Worm (Caenorhabditis elegans): ENCODE data around the gene Y66D12A.16.

Y66D12A.16 gene

DNA sequence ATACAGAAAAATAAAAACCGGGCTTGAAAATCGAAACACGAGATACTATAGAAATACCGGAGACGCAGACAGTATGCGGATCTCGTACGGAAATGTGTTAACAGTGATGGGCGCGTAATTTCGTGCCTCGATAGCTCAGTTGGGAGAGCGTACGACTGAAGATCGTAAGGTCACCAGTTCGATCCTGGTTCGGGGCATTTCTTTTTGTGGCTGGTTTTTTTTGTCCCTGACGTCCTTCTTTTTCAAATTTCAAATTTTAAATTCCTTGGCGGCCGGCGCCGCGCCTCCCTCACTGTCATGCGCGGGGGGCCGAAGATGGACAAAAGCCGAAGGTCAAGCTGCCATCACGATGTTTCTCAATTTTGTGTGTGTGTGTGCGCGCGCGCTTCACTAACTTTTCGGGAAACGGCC lies 31.4 kb downstream of the Y66D12A.16 start (continued):
- TF ChIP-seq snpc-4 (GFP tag; optimal IDR thresholded peaks at IDR 0.05) (peak; percentile 13), snpc-4 (tag; optimal IDR thresholded peaks at IDR 0.05) (no peak), athp-1 (tag; optimal IDR thresholded peaks at IDR 0.05) (no peak), nfyb-1 (GFP tag; IDR thresholded peaks at IDR 0.05) (peak; percentile 52; the same call in 1 of the 2 replicates), snpc-1.3 (tag; optimal IDR thresholded peaks at IDR 0.05; ENCODE audit: insufficient read depth) (no peak), ceh-100 (GFP tag; IDR thresholded peaks at IDR 0.05) (0 out of 2 replicates have a peak, but pooled peaks have one; percentile 50), madf-6 (GFP tag; IDR thresholded peaks at IDR 0.05) (peak; percentile 54; the same call in 1 of the 2 replicates), attf-5 (GFP tag; optimal IDR thresholded peaks at IDR 0.05) (peak; percentile 6), madf-8 (GFP tag; conservative IDR thresholded peaks at IDR 0.05) (0 out of 2 replicates have a peak, but pooled peaks have one; percentile 23), Y95B8A.8 (GFP tag; IDR thresholded peaks at IDR 0.05) (no peak), F49E8.2 (tag; optimal IDR thresholded peaks at IDR 0.05; ENCODE audit: insufficient read depth) (no peak), attf-3 (GFP tag; conservative IDR thresholded peaks at IDR 0.05) (no peak), pha-4 (tag; optimal IDR thresholded peaks at IDR 0.05) (no peak), nhr-80 (tag; optimal IDR thresholded peaks at IDR 0.05) (peak; percentile 10), ztf-26 (tag; optimal IDR thresholded peaks at IDR 0.05) (no peak), Y53G8AR.9 (GFP tag; conservative IDR thresholded peaks at IDR 0.05) (peak; percentile 67), ztf-28 (GFP tag; IDR thresholded peaks at IDR 0.05) (no peak), egl-18 (GFP tag; IDR thresholded peaks at IDR 0.05) (0 out of 2 replicates have a peak, but pooled peaks have one; percentile 43), Y67H2A.10 (GFP tag; conservative IDR thresholded peaks at IDR 0.05) (no peak), mcd-1 (GFP tag; IDR thresholded peaks at IDR 0.05) (peak; percentile 59), D2030.7 (GFP tag; IDR thresholded peaks at IDR 0.05) (peak; percentile 61), nhr-90 (tag; optimal IDR thresholded peaks at IDR 0.05) (peak; percentile 54), Y56A3A.18 (GFP tag; IDR thresholded peaks at IDR 0.05) (no peak), K11D2.4 (GFP tag; IDR thresholded peaks at IDR 0.05) (no peak), aptf-3 (GFP tag; IDR thresholded peaks at IDR 0.05) (no peak), akir-1 (GFP tag; optimal IDR thresholded peaks at IDR 0.05) (no peak), ceh-91 (GFP tag; IDR thresholded peaks at IDR 0.05) (no peak), attf-6 (GFP tag; IDR thresholded peaks at IDR 0.05) (no peak), lsl-1 (GFP tag; optimal IDR thresholded peaks at IDR 0.05) (peak; percentile 18), C17E4.6 (GFP tag; IDR thresholded peaks at IDR 0.05) (no peak), gei-17 (GFP tag; optimal IDR thresholded peaks at IDR 0.05) (no peak), dpl-1 (GFP tag; optimal IDR thresholded peaks at IDR 0.05) (no peak), cebp-2 (GFP tag; IDR thresholded peaks at IDR 0.05) (0 out of 2 replicates have a peak, but pooled peaks have one; percentile 67), rcor-1 (GFP tag; IDR thresholded peaks at IDR 0.05) (no peak), F52B5.7 (tag; optimal IDR thresholded peaks at IDR 0.05) (peak; percentile 60), ZK185.1 (tag; optimal IDR thresholded peaks at IDR 0.05; ENCODE audit: poor library complexity, severe bottlenecking) (no peak), F39B2.1 (GFP tag; IDR thresholded peaks at IDR 0.05) (no peak), sdz-38 (tag; optimal IDR thresholded peaks at IDR 0.05) (no peak), atf-7 (tag; optimal IDR thresholded peaks at IDR 0.05) (no peak), let-526 (GFP tag; IDR thresholded peaks at IDR 0.05) (no peak), hsf-1 (GFP tag; IDR thresholded peaks at IDR 0.05) (0 out of 2 replicates have a peak, but pooled peaks have one; percentile 6), hmg-1.2 (GFP tag; IDR thresholded peaks at IDR 0.05) (peak; percentile 96), rpc-1 (optimal IDR thresholded peaks at IDR 0.05) (peak; percentile 70), rpc-1 (tag; optimal IDR thresholded peaks at IDR 0.05) (peak; percentile 82), ama-1 (optimal IDR thresholded peaks at IDR 0.05) (no peak), ama-1 (GFP tag; optimal IDR thresholded peaks at IDR 0.05) (peak in 1 of 2 experiments; percentile 51), ztf-18 (tag; optimal IDR thresholded peaks at IDR 0.05) (peak; percentile 58), sea-2 (GFP tag; IDR thresholded peaks at IDR 0.05) (no peak), dox-1 (GFP tag; IDR thresholded peaks at IDR 0.05) (peak; percentile 62), ztf-6 (GFP tag; IDR thresholded peaks at IDR 0.05) (no peak)
